Worm (Caenorhabditis elegans): ENCODE results near the gene eat-17.

DNA sequence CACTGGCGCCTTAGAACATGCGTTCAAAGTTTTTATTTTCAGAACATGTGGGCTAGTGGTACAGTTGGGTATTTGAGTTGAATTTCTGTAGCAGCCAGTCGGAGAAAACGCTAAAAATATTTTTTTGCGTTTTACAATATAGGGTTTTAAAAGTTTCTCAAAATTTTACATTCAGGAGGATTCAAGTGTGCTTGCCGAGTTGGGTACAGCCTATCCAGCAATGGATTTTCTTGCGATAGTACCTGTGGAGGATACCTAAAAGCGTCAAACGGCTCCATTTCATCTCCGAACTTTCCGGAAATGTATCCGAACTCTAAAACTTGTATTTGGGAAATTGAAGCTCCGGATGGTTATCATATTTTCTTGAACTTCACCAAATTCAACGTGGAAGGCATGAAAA lies 49.5 kb upstream of the eat-17 start:
- TF ChIP-seq bed-2 (GFP tag; IDR thresholded peaks at IDR 0.05) (no peak), dpl-1 (GFP tag; optimal IDR thresholded peaks at IDR 0.05) (no peak), ama-1 (optimal IDR thresholded peaks at IDR 0.05) (no peak), ama-1 (GFP tag; optimal IDR thresholded peaks at IDR 0.05) (no peak), Y79H2A.3 (GFP tag; conservative IDR thresholded peaks at IDR 0.05) (no peak), ccch-3 (GFP tag; optimal IDR thresholded peaks at IDR 0.05) (no peak), ztf-26 (tag; optimal IDR thresholded peaks at IDR 0.05) (no peak), mxl-1 (tag; optimal IDR thresholded peaks at IDR 0.05) (no peak), snpc-4 (GFP tag; optimal IDR thresholded peaks at IDR 0.05) (no peak), snpc-4 (tag; optimal IDR thresholded peaks at IDR 0.05) (no peak)
